Fruit fly (Drosophila melanogaster): Measurements from ENCODE around the gene CG43342.

dm6 chr3R:22331691-22332090 is 49.4 kb upstream of the CG43342 start, which contains the start of gene CG13862:
- TF ChIP-seq CG8478 (optimal IDR thresholded peaks at IDR 0.05) (no peak), CTCF (optimal IDR thresholded peaks at IDR 0.05) (no peak)
